Worm (Caenorhabditis elegans): ENCODE measurements around the gene acr-12.

- TF ChIP-seq ref-1 (GFP tag; conservative IDR thresholded peaks at IDR 0.05) (no peak), T22C8.4 (GFP tag; IDR thresholded peaks at IDR 0.05) (no peak), flt-1 (GFP tag; IDR thresholded peaks at IDR 0.05) (no peak)
Observed at ce11 chrX:13525094-13525493, 7.6 kb upstream of the acr-12 start.
